Worm (Caenorhabditis elegans) whole organism, L1 larva: Measurements from ENCODE around the gene pdl-1.

Experiments used
- aha-1 ChIP-seq: fragments of 150-350 bp; optimal IDR thresholded peaks from 2 replicates; lab custom pipeline; 2014; ENCODE audit warnings: missing biosample characterization, missing genetic modification characterization
- egl-27 ChIP-seq, 2 experiments: fragments of 150-350 bp in 1 of 2; sonication (generic microtip); optimal IDR thresholded peaks; 3 replicates each; lab custom pipeline; 2017 to 2018; ENCODE audit warnings: missing biosample characterization in 2 of 2, missing genetic modification characterization in 2 of 2, missing genetic modification reagents in 2 of 2
- fkh-10 ChIP-seq: sonication (generic microtip); optimal IDR thresholded peaks from 2 replicates; lab custom pipeline; 2017; ENCODE audit warnings: missing biosample characterization, missing genetic modification reagents, missing genetic modification characterization
- mab-9 ChIP-seq: fragments of 200-800 bp; sonication (Bioruptor generic); IDR thresholded peaks from 2 replicates; pipeline ENCODE4 v1.3.6; 2022; ENCODE audit warnings: missing genetic modification reagents, missing genetic modification characterization, missing compliant biosample characterization
- nhr-19 ChIP-seq: fragments of 200-800 bp; sonication (Bioruptor generic); conservative IDR thresholded peaks from 2 replicates; pipeline ENCODE4 v1.3.6; 2022; ENCODE audit warnings: missing genetic modification characterization, missing compliant biosample characterization
- unc-130 ChIP-seq: fragments of 150-350 bp; optimal IDR thresholded peaks from 2 replicates; lab custom pipeline; 2017; ENCODE audit warnings: missing biosample characterization, missing genetic modification characterization, inconsistent platforms

- no peak for TF ChIP-seq mab-9 (GFP tag; lab: Robert Waterston, UW)
- no peak for TF ChIP-seq aha-1
- no peak for TF ChIP-seq nhr-19
- no peak for TF ChIP-seq egl-27 (tag; optimal IDR thresholded peaks at IDR 0.05; lab: Kevin White, UChicago)
- TF ChIP-seq fkh-10 (GFP tag; lab: Kevin White, UChicago) = no peak
- TF ChIP-seq unc-130 (tag; lab: Kevin White, UChicago) = no peak
Observed at ce11 chrII:7233274-7233673, 49.7 kb downstream of the pdl-1 start.
